Worm (Caenorhabditis elegans) whole organism, midembryonic: Measurements from ENCODE around the gene ucr-2.1.

Experiments used
- T22C8.4 ChIP-seq: fragments of 200-800 bp; sonication (Bioruptor generic); IDR thresholded peaks from 2 replicates; pipeline ENCODE4 v1.3.6; 2022; ENCODE audit warnings: missing genetic modification characterization, missing compliant biosample characterization
- med-1 ChIP-seq: sonication (generic microtip); optimal IDR thresholded peaks from 2 replicates; lab custom pipeline; 2017; ENCODE audit warnings: missing genetic modification characterization, mild to moderate bottlenecking, missing compliant biosample characterization, antibody characterized with exemption, missing genetic modification reagents; ENCODE audit not compliant: insufficient read depth
- ref-1 ChIP-seq: fragments of 200-800 bp; sonication (Bioruptor generic); conservative IDR thresholded peaks from 2 replicates; pipeline ENCODE4 v1.3.6; 2022; ENCODE audit warnings: missing genetic modification reagents, missing genetic modification characterization, missing compliant biosample characterization
- tab-1 ChIP-seq: fragments of 200-800 bp; sonication (Bioruptor generic); IDR thresholded peaks from 2 replicates; pipeline ENCODE4 v1.3.6; 2022; ENCODE audit warnings: missing genetic modification characterization, missing compliant biosample characterization
- ztf-29 ChIP-seq: fragments of 200-800 bp; sonication (Bioruptor generic); IDR thresholded peaks from 2 replicates; pipeline ENCODE4 v1.3.6; 2022; ENCODE audit warnings: missing genetic modification reagents, missing genetic modification characterization, missing compliant biosample characterization

- TF ChIP-seq med-1 (GFP tag; lab: Kevin White, UChicago) (no peak), ref-1 (GFP tag; lab: Robert Waterston, UW) (no peak), T22C8.4 (GFP tag; lab: Robert Waterston, UW) (no peak), ztf-29 (GFP tag; lab: Robert Waterston, UW) (no peak), tab-1 (GFP tag; lab: Robert Waterston, UW) (no peak)
Measured at ce11 chrX:12005499-12005959, 12.7 kb upstream of the ucr-2.1 start, which contains the start of gene sma-5.
